Worm (Caenorhabditis elegans) whole organism, young adult: ENCODE measurements around the gene Y116A8C.29.

Source experiments
- B0019.2 ChIP-seq: fragments of 200-800 bp; sonication (Bioruptor generic); conservative IDR thresholded peaks from 2 replicates; pipeline ENCODE4 v1.3.6; 2022; ENCODE audit warnings: missing genetic modification reagents, missing genetic modification characterization, missing compliant biosample characterization
- F10E7.11 ChIP-seq: sonication (generic microtip); optimal IDR thresholded peaks from 2 replicates; lab custom pipeline; 2017; ENCODE audit warnings: mild to moderate bottlenecking, missing genetic modification characterization, moderate library complexity, missing compliant biosample characterization
- F22D6.2 ChIP-seq: sonication (generic microtip); optimal IDR thresholded peaks from 2 replicates; lab custom pipeline; 2016; ENCODE audit warnings: mild to moderate bottlenecking, missing genetic modification characterization, missing compliant biosample characterization
- F23B12.7 ChIP-seq: sonication (generic microtip); optimal IDR thresholded peaks from 2 replicates; lab custom pipeline; 2017; ENCODE audit warnings: missing genetic modification characterization, mild to moderate bottlenecking, missing compliant biosample characterization, antibody characterized with exemption, moderate library complexity; ENCODE audit not compliant: insufficient read depth
- F37B4.10 ChIP-seq: fragments of 200-800 bp; sonication (Bioruptor generic); IDR thresholded peaks from 2 replicates; pipeline ENCODE4 v1.3.6; 2022; ENCODE audit warnings: missing genetic modification characterization, missing compliant biosample characterization
- F49E8.2 ChIP-seq: sonication (generic microtip); optimal IDR thresholded peaks from 3 replicates; lab custom pipeline; 2017; ENCODE audit warnings: missing genetic modification characterization, mild to moderate bottlenecking, missing compliant biosample characterization, antibody characterized with exemption, moderate library complexity; ENCODE audit not compliant: insufficient read depth
- F52B5.7 ChIP-seq: sonication (generic microtip); optimal IDR thresholded peaks from 2 replicates; lab custom pipeline; 2016; ENCODE audit warnings: mild to moderate bottlenecking, missing genetic modification characterization, missing compliant biosample characterization
- K12H6.12 ChIP-seq: fragments of 200-800 bp; sonication (Bioruptor generic); optimal IDR thresholded peaks from 2 replicates; lab custom pipeline; 2018; ENCODE audit warnings: mild to moderate bottlenecking, missing genetic modification characterization, missing compliant biosample characterization
- T07F8.4 ChIP-seq: sonication (generic microtip); optimal IDR thresholded peaks from 2 replicates; lab custom pipeline; 2016; ENCODE audit warnings: mild to moderate bottlenecking, missing genetic modification characterization, moderate library complexity, missing compliant biosample characterization
- T26A5.8 ChIP-seq: sonication (generic microtip); optimal IDR thresholded peaks from 2 replicates; lab custom pipeline; 2016; ENCODE audit warnings: missing genetic modification characterization, missing compliant biosample characterization
- Y53F4B.3 ChIP-seq: fragments of 200-800 bp; sonication (Bioruptor generic); IDR thresholded peaks from 2 replicates; pipeline ENCODE4 v1.3.6; 2022; ENCODE audit warnings: missing genetic modification reagents, missing genetic modification characterization, missing compliant biosample characterization
- akir-1 ChIP-seq: fragments of 200-800 bp; sonication (Bioruptor generic); optimal IDR thresholded peaks from 2 replicates; lab custom pipeline; 2018; ENCODE audit warnings: mild to moderate bottlenecking, missing genetic modification characterization, moderate library complexity, missing compliant biosample characterization
- attf-3 ChIP-seq: fragments of 200-800 bp; sonication (Bioruptor generic); conservative IDR thresholded peaks from 2 replicates; pipeline ENCODE4 v1.3.6; 2022; ENCODE audit warnings: missing genetic modification reagents, missing genetic modification characterization, missing compliant biosample characterization
- bed-2 ChIP-seq: fragments of 200-800 bp; sonication (Bioruptor generic); IDR thresholded peaks from 2 replicates; pipeline ENCODE4 v1.3.6; 2022; ENCODE audit warnings: missing genetic modification reagents, missing genetic modification characterization, missing compliant biosample characterization
- cebp-1 ChIP-seq, 2 experiments: fragments of 200-800 bp in 1 of 2; sonication (Bioruptor generic) in 1 of 2; sonication (generic microtip) in 1 of 2; IDR thresholded peaks in 1 of 2; optimal IDR thresholded peaks in 1 of 2; 2 replicates each; pipeline versions ENCODE4 v1.3.6 to Lab custom; 2017 to 2022; ENCODE audit warnings: missing compliant biosample characterization in 2 of 2, missing genetic modification characterization in 2 of 2, mild to moderate bottlenecking in 1 of 2, missing genetic modification reagents in 1 of 2, moderate library complexity in 1 of 2
- cebp-2 ChIP-seq: fragments of 200-800 bp; sonication (Bioruptor generic); IDR thresholded peaks from 2 replicates; pipeline ENCODE4 v1.3.6; 2022; ENCODE audit warnings: missing genetic modification characterization, missing compliant biosample characterization
- ceh-100 ChIP-seq: fragments of 200-800 bp; sonication (Bioruptor generic); IDR thresholded peaks from 2 replicates; pipeline ENCODE4 v1.3.6; 2022; ENCODE audit warnings: missing genetic modification reagents, missing genetic modification characterization, missing compliant biosample characterization
- ceh-27 ChIP-seq: fragments of 200-800 bp; sonication (Bioruptor generic); optimal IDR thresholded peaks from 2 replicates; lab custom pipeline; 2018; ENCODE audit warnings: mild to moderate bottlenecking, missing genetic modification characterization, moderate library complexity, missing compliant biosample characterization
- ceh-40 ChIP-seq: fragments of 200-800 bp; sonication (Bioruptor generic); IDR thresholded peaks from 2 replicates; pipeline ENCODE4 v1.3.6; 2022; ENCODE audit warnings: missing genetic modification characterization, missing compliant biosample characterization
- ceh-79 ChIP-seq: sonication (generic microtip); optimal IDR thresholded peaks from 2 replicates; lab custom pipeline; 2017; ENCODE audit warnings: mild to moderate bottlenecking, missing genetic modification characterization, missing compliant biosample characterization
- egl-18 ChIP-seq: fragments of 200-800 bp; sonication (Bioruptor generic); IDR thresholded peaks from 2 replicates; pipeline ENCODE4 v1.3.6; 2022; ENCODE audit warnings: missing genetic modification reagents, missing genetic modification characterization, missing compliant biosample characterization
- egrh-3 ChIP-seq: fragments of 200-800 bp; sonication (Bioruptor generic); IDR thresholded peaks from 2 replicates; pipeline ENCODE4 v1.3.6; 2022; ENCODE audit warnings: missing genetic modification reagents, missing genetic modification characterization, missing compliant biosample characterization
- ekl-4 ChIP-seq: fragments of 200-800 bp; sonication (Bioruptor generic); IDR thresholded peaks from 2 replicates; pipeline ENCODE4 v1.3.6; 2022; ENCODE audit warnings: missing genetic modification reagents, missing genetic modification characterization, missing compliant biosample characterization
- hlh-26 ChIP-seq: fragments of 200-800 bp; sonication (Bioruptor generic); conservative IDR thresholded peaks from 2 replicates; pipeline ENCODE4 v1.3.6; 2022; ENCODE audit warnings: missing genetic modification reagents, missing genetic modification characterization, missing compliant biosample characterization
- hmg-1.2 ChIP-seq: fragments of 200-800 bp; sonication (Bioruptor generic); IDR thresholded peaks from 2 replicates; pipeline ENCODE4 v1.3.6; 2022; ENCODE audit warnings: missing genetic modification reagents, missing genetic modification characterization, missing compliant biosample characterization
- hrde-1 ChIP-seq: sonication (generic microtip); optimal IDR thresholded peaks from 2 replicates; lab custom pipeline; 2016; ENCODE audit warnings: missing genetic modification characterization, mild to moderate bottlenecking, missing compliant biosample characterization, moderate library complexity, missing genotype, missing genetic modification reagents, borderline replicate concordance
- hsf-1 ChIP-seq: fragments of 200-800 bp; sonication (Bioruptor generic); IDR thresholded peaks from 2 replicates; pipeline ENCODE4 v1.3.6; 2022; ENCODE audit warnings: missing genetic modification reagents, missing genetic modification characterization, missing compliant biosample characterization
- lir-1 ChIP-seq: fragments of 200-800 bp; sonication (Bioruptor generic); conservative IDR thresholded peaks from 2 replicates; pipeline ENCODE4 v1.3.6; 2022; ENCODE audit warnings: missing genetic modification reagents, missing genetic modification characterization, missing compliant biosample characterization
- madf-10 ChIP-seq: sonication (generic microtip); optimal IDR thresholded peaks from 2 replicates; lab custom pipeline; 2016; ENCODE audit warnings: mild to moderate bottlenecking, missing genetic modification characterization, missing compliant biosample characterization
- madf-3 ChIP-seq: fragments of 200-800 bp; sonication (Bioruptor generic); IDR thresholded peaks from 2 replicates; pipeline ENCODE4 v1.3.6; 2022; ENCODE audit warnings: missing genetic modification reagents, missing genetic modification characterization, missing compliant biosample characterization
- mxl-1 ChIP-seq: sonication (generic microtip); optimal IDR thresholded peaks from 2 replicates; lab custom pipeline; 2016; ENCODE audit warnings: missing genetic modification characterization, missing compliant biosample characterization
- nfya-1 ChIP-seq: sonication (generic microtip); optimal IDR thresholded peaks from 2 replicates; lab custom pipeline; 2017; ENCODE audit warnings: antibody characterized with exemption, missing compliant biosample characterization, missing genetic modification characterization, borderline replicate concordance; ENCODE audit not compliant: insufficient read depth
- nhr-27 ChIP-seq: fragments of 200-800 bp; sonication (Bioruptor generic); optimal IDR thresholded peaks from 2 replicates; lab custom pipeline; 2018; ENCODE audit warnings: mild to moderate bottlenecking, missing genetic modification characterization, moderate library complexity, missing compliant biosample characterization
- nhr-80 ChIP-seq: sonication (generic microtip); optimal IDR thresholded peaks from 2 replicates; lab custom pipeline; 2016; ENCODE audit warnings: missing genetic modification characterization, missing compliant biosample characterization
- pha-4 ChIP-seq: fragments of 150-350 bp; sonication (generic microtip); optimal IDR thresholded peaks from 2 replicates; lab custom pipeline; 2014; ENCODE audit warnings: missing biosample characterization, missing genetic modification reagents, missing genetic modification characterization
- rec-8 ChIP-seq, 2 experiments: sonication (generic microtip); optimal IDR thresholded peaks; 2 replicates each; lab custom pipeline; 2016; ENCODE audit warnings: mild to moderate bottlenecking in 2 of 2, missing genetic modification characterization in 2 of 2, missing genetic modification reagents in 2 of 2, missing genotype in 2 of 2, missing biosample characterization in 1 of 2, missing compliant biosample characterization in 1 of 2, moderate library complexity in 1 of 2
- somi-1 ChIP-seq: fragments of 200-800 bp; sonication (Bioruptor generic); optimal IDR thresholded peaks from 2 replicates; lab custom pipeline; 2018; ENCODE audit warnings: mild to moderate bottlenecking, missing genetic modification characterization, missing compliant biosample characterization
- sptf-2 ChIP-seq: fragments of 200-800 bp; sonication (Bioruptor generic); optimal IDR thresholded peaks from 2 replicates; lab custom pipeline; 2018; ENCODE audit warnings: mild to moderate bottlenecking, missing genetic modification characterization, missing compliant biosample characterization
- tbp1 ChIP-seq: fragments of 200-800 bp; sonication (Bioruptor generic); optimal IDR thresholded peaks from 2 replicates; lab custom pipeline; 2018; ENCODE audit warnings: mild to moderate bottlenecking, missing genetic modification characterization, missing compliant biosample characterization
- unc-130 ChIP-seq: sonication (generic microtip); optimal IDR thresholded peaks from 2 replicates; lab custom pipeline; 2016; ENCODE audit warnings: missing genetic modification reagents, missing genetic modification characterization, missing compliant biosample characterization
- xnd-1 ChIP-seq: sonication (generic microtip); optimal IDR thresholded peaks from 2 replicates; lab custom pipeline; 2016; ENCODE audit warnings: missing genotype, missing genetic modification reagents, missing genetic modification characterization, missing compliant biosample characterization
- zim-3 ChIP-seq: sonication (generic microtip); optimal IDR thresholded peaks from 2 replicates; lab custom pipeline; 2017; ENCODE audit warnings: mild to moderate bottlenecking, missing genetic modification characterization, moderate library complexity, missing compliant biosample characterization
- ztf-22 ChIP-seq: fragments of 200-800 bp; sonication (Bioruptor generic); optimal IDR thresholded peaks from 2 replicates; lab custom pipeline; 2018; ENCODE audit warnings: mild to moderate bottlenecking, missing genetic modification characterization, moderate library complexity, missing compliant biosample characterization
- ztf-25 ChIP-seq: fragments of 200-800 bp; sonication (Bioruptor generic); IDR thresholded peaks from 2 replicates; pipeline ENCODE4 v1.3.6; 2022; ENCODE audit warnings: missing genetic modification reagents, missing genetic modification characterization, missing compliant biosample characterization
- ztf-3 ChIP-seq: fragments of 200-800 bp; sonication (Bioruptor generic); optimal IDR thresholded peaks from 2 replicates; lab custom pipeline; 2018; ENCODE audit warnings: mild to moderate bottlenecking, missing genetic modification characterization, missing compliant biosample characterization
- ztf-6 ChIP-seq: fragments of 200-800 bp; sonication (Bioruptor generic); IDR thresholded peaks from 2 replicates; pipeline ENCODE4 v1.3.6; 2022; ENCODE audit warnings: missing genetic modification reagents, missing genetic modification characterization, missing compliant biosample characterization

The Y116A8C.29 gene

DNA sequence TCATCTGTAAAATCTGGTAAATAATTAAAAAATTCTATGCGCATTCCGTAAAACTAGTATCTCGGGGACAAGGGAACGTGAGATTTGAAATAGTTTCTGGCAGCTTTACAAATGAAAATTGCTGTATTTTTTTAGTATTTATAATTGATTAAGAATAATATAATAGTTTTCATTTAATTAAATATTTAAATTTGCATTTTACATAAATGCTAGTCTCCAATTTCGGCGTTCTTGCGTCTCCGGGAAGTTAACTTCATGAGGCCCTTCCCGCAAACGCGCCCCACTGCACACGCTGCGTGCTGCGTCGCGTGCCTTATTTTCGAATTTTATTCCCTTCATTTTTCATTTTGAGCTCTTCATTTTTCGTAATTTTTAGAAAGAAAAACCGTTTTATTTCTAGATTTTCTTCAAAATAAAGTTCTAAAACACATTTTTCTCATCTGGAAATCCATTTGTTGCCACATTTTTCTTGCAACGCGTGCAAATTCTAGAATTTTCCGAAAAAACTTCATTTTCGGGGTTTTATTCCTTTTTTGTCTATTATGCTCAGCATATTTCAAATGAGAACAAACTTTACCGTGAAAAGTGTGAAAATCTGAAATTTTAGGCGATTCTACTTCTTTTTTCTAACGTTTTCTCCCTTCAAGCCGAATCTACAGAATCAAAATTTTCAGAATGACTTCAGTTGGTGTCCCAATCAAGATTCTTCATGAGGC lies 6.3 kb upstream of the Y116A8C.29 start, which contains the start of the genes snx-13 and snr-1 (continued):
- TF ChIP-seq pha-4 (tag; lab: Kevin White, UChicago), result no peak
- TF ChIP-seq ceh-40 (GFP tag; lab: Robert Waterston, UW), result no peak
- TF ChIP-seq hmg-1.2 (GFP tag; lab: Robert Waterston, UW), result peak; percentile 52; the same call in 1 of the 2 replicates
- no peak for TF ChIP-seq egl-18
- TF ChIP-seq Y53F4B.3 (GFP tag; lab: Robert Waterston, UW), result no peak
- peak; percentile 76 for TF ChIP-seq madf-10 (tag; lab: Kevin White, UChicago)
- TF ChIP-seq ztf-22, result no peak
- TF ChIP-seq hrde-1 (tag; lab: Kevin White, UChicago), result peak; percentile 42
- TF ChIP-seq ztf-25, result no peak
- TF ChIP-seq nhr-80, result peak; percentile 13
- TF ChIP-seq cebp-2, result no peak
- TF ChIP-seq ztf-6 (GFP tag; lab: Robert Waterston, UW), result peak; percentile 57; the same call in 1 of the 2 replicates
- TF ChIP-seq ceh-100 (GFP tag; lab: Robert Waterston, UW), result peak; percentile 99
- TF ChIP-seq F52B5.7 (tag; lab: Kevin White, UChicago), result no peak
- TF ChIP-seq tbp1, result peak; percentile 71
- TF ChIP-seq F22D6.2 (tag; lab: Kevin White, UChicago), result peak; percentile 15
- TF ChIP-seq rec-8 (tag; optimal IDR thresholded peaks at IDR 0.05; lab: Kevin White, UChicago), result peak; percentile 33 to 37
- TF ChIP-seq unc-130 (GFP tag; lab: Kevin White, UChicago), result peak; percentile 85
- TF ChIP-seq nfya-1 (tag; lab: Kevin White, UChicago), result no peak
- TF ChIP-seq nhr-27 (tag; lab: Kevin White, UChicago), result no peak
- TF ChIP-seq F49E8.2, result peak; percentile 64
- TF ChIP-seq B0019.2, result 0 out of 2 replicates have a peak, but pooled peaks have one; percentile 12
- TF ChIP-seq F37B4.10 (GFP tag; lab: Robert Waterston, UW), result no peak
- no peak for TF ChIP-seq T26A5.8 (tag; lab: Kevin White, UChicago)
- peak; percentile 68; the same call in 1 of the 2 replicates for TF ChIP-seq ekl-4
- peak; percentile 24 for TF ChIP-seq T07F8.4 (tag; lab: Kevin White, UChicago)
- no peak for TF ChIP-seq ztf-3 (GFP tag; lab: Kevin White, UChicago)
- TF ChIP-seq ceh-27, result peak; percentile 81
- TF ChIP-seq ceh-79 (tag; lab: Kevin White, UChicago), result no peak
- TF ChIP-seq xnd-1 (tag; lab: Kevin White, UChicago), result no peak
- TF ChIP-seq attf-3, result no peak; the same call in 1 of the 2 replicates
- TF ChIP-seq K12H6.12 (tag; lab: Kevin White, UChicago), result peak; percentile 86
- TF ChIP-seq zim-3 (tag; lab: Kevin White, UChicago), result no peak
- TF ChIP-seq, all 124 proteins: peak for 58

ce11 chrIV:17088849-17089248 lies 5.0 kb upstream of the Y116A8C.29 start, which contains the start of gene Y116A8C.43:
Y116A8C.43 (plus strand) TSS chrIV:17088851.
- TF ChIP-seq lir-1 (GFP tag; lab: Robert Waterston, UW) (no peak), F23B12.7 (tag; lab: Kevin White, UChicago) (no peak), cebp-1 (GFP tag; IDR thresholded peaks at IDR 0.05; lab: Robert Waterston, UW) (no peak), cebp-1 (tag; optimal IDR thresholded peaks at IDR 0.05; lab: Kevin White, UChicago) (peak; percentile 12), akir-1 (GFP tag; lab: Kevin White, UChicago) (no peak), hlh-26 (GFP tag; lab: Robert Waterston, UW) (0 out of 2 replicates have a peak, but pooled peaks have one; percentile 29), madf-3 (GFP tag; lab: Robert Waterston, UW) (0 out of 2 replicates have a peak, but pooled peaks have one; percentile 59), bed-2 (no peak), unc-130 (GFP tag; lab: Kevin White, UChicago) (no peak), attf-3 (no peak), egrh-3 (GFP tag; lab: Robert Waterston, UW) (no peak), zim-3 (tag; lab: Kevin White, UChicago) (peak; percentile 57), mxl-1 (tag; lab: Kevin White, UChicago) (peak; percentile 17), B0019.2 (no peak), nhr-27 (tag; lab: Kevin White, UChicago) (peak; percentile 8), somi-1 (GFP tag; lab: Kevin White, UChicago) (no peak), sptf-2 (GFP tag; lab: Kevin White, UChicago) (no peak), F10E7.11 (tag; lab: Kevin White, UChicago) (peak; percentile 5), hsf-1 (no peak)
